Fruit fly (Drosophila melanogaster) whole organism, wandering third instar larva: ENCODE data around the gene CG42245.

Experiments used
- Dif ChIP-seq: fragments of 200-275, 200-300 bp; sonication (Bioruptor generic); optimal IDR thresholded peaks from 2 replicates; lab custom pipeline; 2018; ENCODE audit warnings: missing biosample characterization, missing genetic modification characterization; ENCODE audit not compliant: partially characterized antibody
- HLH106 ChIP-seq: fragments of 200-800 bp; optimal IDR thresholded peaks from 3 replicates; lab custom pipeline; 2019; ENCODE audit warnings: missing biosample characterization, mild to moderate bottlenecking, missing genetic modification characterization, moderate library complexity
- OdsH ChIP-seq: fragments of 200-800 bp; sonication (Bioruptor generic); optimal IDR thresholded peaks from 2 replicates; lab custom pipeline; 2016; ENCODE audit warnings: missing biosample characterization, mild to moderate bottlenecking, missing genetic modification characterization
- Sp1 ChIP-seq: fragments of 200-800 bp; sonication (Bioruptor generic); optimal IDR thresholded peaks from 3 replicates; lab custom pipeline; 2019; ENCODE audit warnings: missing biosample characterization, mild to moderate bottlenecking, missing genetic modification characterization, moderate library complexity
- br ChIP-seq: fragments of 200-800 bp; sonication (Bioruptor generic); optimal IDR thresholded peaks from 2 replicates; lab custom pipeline; 2016; ENCODE audit warnings: missing biosample characterization, missing genetic modification characterization
- dsf ChIP-seq: sonication (Bioruptor generic); optimal IDR thresholded peaks from 2 replicates; lab custom pipeline; 2016; ENCODE audit warnings: missing biosample characterization, missing genetic modification characterization, borderline replicate concordance
- lola ChIP-seq: fragments of >200 bp; optimal IDR thresholded peaks from 2 replicates; lab custom pipeline; 2017; ENCODE audit warnings: missing biosample characterization, missing genetic modification characterization
- rgr ChIP-seq: fragments of 200-800 bp; sonication (Bioruptor generic); optimal IDR thresholded peaks from 3 replicates; lab custom pipeline; 2016; ENCODE audit warnings: missing biosample characterization, mild to moderate bottlenecking, missing genetic modification characterization

DNA sequence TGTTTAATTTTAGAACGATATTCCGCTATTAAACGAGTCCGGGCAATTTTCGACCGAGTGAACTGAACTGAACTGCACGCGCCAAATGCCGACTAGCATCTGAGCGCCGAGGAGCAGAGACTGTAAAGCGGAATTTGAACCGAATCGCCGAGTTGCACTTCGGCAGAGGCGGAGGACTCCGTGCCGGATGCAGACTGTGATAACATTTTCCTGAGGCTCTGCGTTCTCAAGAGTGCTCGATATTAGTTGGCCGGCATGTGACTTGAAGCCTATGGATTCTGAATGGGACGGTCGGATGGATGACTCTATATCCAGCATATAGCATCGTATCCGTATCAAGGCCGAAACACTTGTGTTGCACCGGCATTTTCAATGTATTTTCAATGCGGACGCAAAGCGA is 1.6 kb upstream of the CG42245 start, which contains the start of gene Pxn:
- no peak for TF ChIP-seq Dif (GFP tag; lab: Kevin White, UChicago)
- TF ChIP-seq lola (GFP tag; lab: Kevin White, UChicago), result no peak
- TF ChIP-seq Sp1, result no peak
- no peak for TF ChIP-seq OdsH (GFP tag; lab: Kevin White, UChicago)
- no peak for TF ChIP-seq HLH106
- TF ChIP-seq rgr (GFP tag; lab: Kevin White, UChicago), result no peak
- no peak for TF ChIP-seq br (GFP tag; lab: Kevin White, UChicago)
- TF ChIP-seq dsf (GFP tag; lab: Kevin White, UChicago), result no peak
